Fruit fly (Drosophila melanogaster): Measurements from ENCODE around the gene CG9016.

DNA sequence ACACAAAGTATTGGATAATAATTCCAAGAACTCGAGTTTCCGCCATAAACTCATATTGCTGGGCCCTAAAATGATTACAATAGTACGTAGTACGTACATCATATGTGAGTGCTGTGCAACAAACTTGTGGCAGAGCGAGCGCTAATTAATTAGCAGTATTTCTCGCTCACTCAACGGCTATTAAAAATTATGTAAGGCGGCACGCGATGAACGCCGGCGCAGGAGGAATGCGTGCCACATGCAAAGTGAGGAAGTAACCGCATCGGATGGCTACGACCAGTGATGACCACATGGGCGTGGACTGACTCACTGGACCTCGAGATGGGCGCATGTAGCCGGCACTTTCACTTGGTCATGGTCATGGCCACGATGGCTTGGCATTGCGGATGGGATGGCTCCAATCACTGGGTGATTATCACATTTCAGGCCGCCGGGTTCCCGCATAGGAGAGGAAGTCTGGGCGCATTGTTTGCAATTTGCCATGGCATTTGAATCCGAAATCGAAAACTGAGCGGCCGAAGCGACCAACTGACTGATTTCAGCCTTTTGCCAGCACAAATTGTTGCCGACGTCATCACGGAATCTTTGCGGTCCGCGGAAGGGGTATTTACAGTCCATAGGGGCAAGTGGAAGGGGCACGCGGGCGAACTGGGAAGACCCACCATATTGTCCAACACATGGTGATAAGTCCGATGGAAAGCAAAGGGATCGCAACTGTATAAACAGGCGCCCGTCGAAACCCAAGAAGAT, 37.9 kb upstream of the CG9016 start:
- TF ChIP-seq CTCF (optimal IDR thresholded peaks at IDR 0.05), result no peak
- TF ChIP-seq CG8478 (optimal IDR thresholded peaks at IDR 0.05), result no peak

Measured in S2 (cell line).